Fruit fly (Drosophila melanogaster): ENCODE measurements around the gene PIG-C.

PIG-C gene

dm6 chr3L:3300345-3300744, 18.7 kb downstream of the PIG-C start (continued):
- TF ChIP-seq CG11902 (GFP tag; optimal IDR thresholded peaks at IDR 0.05) (peak; percentile 43), Smox (GFP tag; optimal IDR thresholded peaks at IDR 0.05) (peak; percentile 50), CG31627 (GFP tag; optimal IDR thresholded peaks at IDR 0.05) (peak; percentile 59), CG6854 (GFP tag; optimal IDR thresholded peaks at IDR 0.05) (no peak), dsx (GFP tag; optimal IDR thresholded peaks at IDR 0.05; ENCODE audit: poor library complexity, severe bottlenecking) (no peak), Blimp-1 (GFP tag; optimal IDR thresholded peaks at IDR 0.05) (peak; percentile 12), CG6276 (GFP tag; optimal IDR thresholded peaks at IDR 0.05) (peak; percentile 31), Hr4 (GFP tag; optimal IDR thresholded peaks at IDR 0.05) (peak; percentile 53), cyc (GFP tag; optimal IDR thresholded peaks at IDR 0.05) (peak; percentile 78), fkh (GFP tag; optimal IDR thresholded peaks at IDR 0.05) (no peak), Ets96B (tag; optimal IDR thresholded peaks at IDR 0.05) (peak; percentile 28), CG4318 (GFP tag; optimal IDR thresholded peaks at IDR 0.05) (no peak), CG32006 (GFP tag; optimal IDR thresholded peaks at IDR 0.05) (peak; percentile 43), CG6792 (GFP tag; optimal IDR thresholded peaks at IDR 0.05) (peak; percentile 57), CG8319 (GFP tag; optimal IDR thresholded peaks at IDR 0.05) (no peak), CG7368 (GFP tag; optimal IDR thresholded peaks at IDR 0.05) (peak; percentile 42), topi (GFP tag; optimal IDR thresholded peaks at IDR 0.05) (peak; percentile 77), fd59A (GFP tag; optimal IDR thresholded peaks at IDR 0.05) (no peak)

dm6 chr3L:3291159-3291558, 27.9 kb downstream of the PIG-C start, which contains the start of gene CG12009:
TSS of gene CG12009 (plus strand) at chr3L:3291459.
- TF ChIP-seq achi (GFP tag; optimal IDR thresholded peaks at IDR 0.05) (no peak), Eip93F (GFP tag; optimal IDR thresholded peaks at IDR 0.05) (no peak), dsx (GFP tag; optimal IDR thresholded peaks at IDR 0.05; ENCODE audit: poor library complexity, severe bottlenecking) (no peak), Eip75B (GFP tag; optimal IDR thresholded peaks at IDR 0.05) (no peak), CG11902 (GFP tag; optimal IDR thresholded peaks at IDR 0.05) (no peak), CG1621 (tag; optimal IDR thresholded peaks at IDR 0.05) (no peak), Gug (GFP tag; IDR thresholded peaks at IDR 0.05) (no peak), CG10631 (GFP tag; optimal IDR thresholded peaks at IDR 0.05) (no peak), CG8319 (GFP tag; optimal IDR thresholded peaks at IDR 0.05) (no peak), Hr39 (GFP tag; optimal IDR thresholded peaks at IDR 0.05) (no peak), Met (GFP tag; optimal IDR thresholded peaks at IDR 0.05) (no peak), Sox14 (GFP tag; optimal IDR thresholded peaks at IDR 0.05) (no peak), Lpt (GFP tag; optimal IDR thresholded peaks at IDR 0.05) (no peak), dac (GFP tag; optimal IDR thresholded peaks at IDR 0.05) (no peak), Sox102F (GFP tag; optimal IDR thresholded peaks at IDR 0.05) (no peak), Hr38 (GFP tag; optimal IDR thresholded peaks at IDR 0.05) (no peak), CG11762 (GFP tag; optimal IDR thresholded peaks at IDR 0.05; ENCODE audit: insufficient read depth) (no peak)

DNA sequence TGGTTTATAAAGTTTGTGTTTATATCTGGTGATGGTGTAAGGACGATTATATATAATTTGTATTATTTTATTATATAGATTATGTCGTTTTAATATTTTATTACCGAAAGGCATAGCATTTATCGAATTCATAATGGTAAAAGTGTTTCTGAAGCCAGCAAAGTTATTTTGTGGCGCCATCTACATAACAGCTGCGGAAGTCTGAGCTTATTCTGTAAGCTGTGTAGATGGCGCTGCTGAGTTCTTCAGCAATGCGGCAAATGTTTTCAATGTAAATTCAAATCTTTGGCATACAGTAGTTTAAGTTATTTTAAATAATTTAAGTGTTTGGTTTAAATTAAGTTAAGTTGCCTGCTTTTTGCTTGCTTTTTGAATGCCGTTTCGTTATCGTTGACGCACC, 30.6 kb downstream of the PIG-C start:
- TF ChIP-seq CG6792 (GFP tag; optimal IDR thresholded peaks at IDR 0.05): no peak
- TF ChIP-seq cyc (GFP tag; optimal IDR thresholded peaks at IDR 0.05): peak; percentile 24
- peak; percentile 28 for TF ChIP-seq CG3919 (GFP tag; optimal IDR thresholded peaks at IDR 0.05)
- TF ChIP-seq svp (GFP tag): peak; percentile 5
- no peak for TF ChIP-seq CG11294 (GFP tag; IDR thresholded peaks at IDR 0.05)
- peak; percentile 48 for TF ChIP-seq Eip78C (GFP tag)
- TF ChIP-seq CG11902 (GFP tag; optimal IDR thresholded peaks at IDR 0.05): no peak
- TF ChIP-seq CG8119 (GFP tag; IDR thresholded peaks at IDR 0.05): no peak
- no peak for TF ChIP-seq CG11762 (GFP tag; optimal IDR thresholded peaks at IDR 0.05; ENCODE audit: insufficient read depth)
- TF ChIP-seq Smox (GFP tag; optimal IDR thresholded peaks at IDR 0.05): no peak

DNA sequence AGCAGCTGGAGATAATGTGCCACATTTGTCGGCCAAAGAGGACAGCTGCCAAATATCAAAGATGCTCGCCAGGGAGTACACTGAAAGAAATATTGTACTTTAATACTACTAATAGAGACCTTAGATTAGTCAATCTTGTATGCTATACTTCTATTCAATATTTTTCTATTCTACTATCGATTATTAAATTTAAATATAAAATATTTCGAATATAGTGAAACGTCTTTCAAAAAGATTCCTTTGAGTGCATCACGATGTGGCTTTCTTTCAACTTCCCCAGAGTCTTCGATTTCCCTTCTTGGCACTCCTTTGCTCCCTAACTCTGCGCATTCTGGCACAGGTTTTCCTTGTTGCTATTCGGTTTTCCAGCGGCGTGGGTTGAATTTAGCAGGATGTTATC, 34.1 kb downstream of the PIG-C start:
- no peak for TF ChIP-seq CG6808 (GFP tag; optimal IDR thresholded peaks at IDR 0.05)
- no peak for TF ChIP-seq CG11902 (GFP tag; optimal IDR thresholded peaks at IDR 0.05)
- 0 out of 3 replicates have a peak, but pooled peaks have one; percentile 26 for TF ChIP-seq eg (GFP tag; IDR thresholded peaks at IDR 0.05)
- TF ChIP-seq CG8119 (GFP tag; IDR thresholded peaks at IDR 0.05): peak; percentile 52; the same call in 2 of the 3 replicates
- TF ChIP-seq pdm3 (GFP tag; optimal IDR thresholded peaks at IDR 0.05): no peak
- no peak for TF ChIP-seq topi (GFP tag; optimal IDR thresholded peaks at IDR 0.05)
- no peak for TF ChIP-seq Eip75B (GFP tag; optimal IDR thresholded peaks at IDR 0.05)
- TF ChIP-seq CG4318 (GFP tag; optimal IDR thresholded peaks at IDR 0.05): no peak
- TF ChIP-seq Eip78C (GFP tag): peak; percentile 69
- TF ChIP-seq cyc (GFP tag; optimal IDR thresholded peaks at IDR 0.05): no peak
- no peak for TF ChIP-seq vri (GFP tag; optimal IDR thresholded peaks at IDR 0.05)
- TF ChIP-seq CG8632 (GFP tag; optimal IDR thresholded peaks at IDR 0.05): no peak
- TF ChIP-seq CG1621 (tag; optimal IDR thresholded peaks at IDR 0.05): no peak
- TF ChIP-seq CG11294 (GFP tag; IDR thresholded peaks at IDR 0.05): no peak
- TF ChIP-seq Blimp-1 (GFP tag; optimal IDR thresholded peaks at IDR 0.05): no peak
- TF ChIP-seq Gug (GFP tag; IDR thresholded peaks at IDR 0.05): no peak
- TF ChIP-seq CG6854 (GFP tag; optimal IDR thresholded peaks at IDR 0.05): no peak
- TF ChIP-seq CG15336 (GFP tag; IDR thresholded peaks at IDR 0.05): peak; percentile 41; the same call in 1 of the 2 replicates
- TF ChIP-seq Ets21C (GFP tag; optimal IDR thresholded peaks at IDR 0.05): no peak
- peak; percentile 52 for TF ChIP-seq CG32006 (GFP tag; optimal IDR thresholded peaks at IDR 0.05)
- peak; percentile 10 for TF ChIP-seq CG3919 (GFP tag; optimal IDR thresholded peaks at IDR 0.05)
- no peak for TF ChIP-seq dac (GFP tag; optimal IDR thresholded peaks at IDR 0.05)
- TF ChIP-seq spab (GFP tag; optimal IDR thresholded peaks at IDR 0.05): no peak
